Fruit fly (Drosophila melanogaster) whole organism, adult: Measurements from ENCODE around the gene TTLL3A.

ENCODE experiments used
- CG11617 ChIP-seq: fragments of 200-800 bp; sonication (Bioruptor generic); optimal IDR thresholded peaks from 2 replicates; lab custom pipeline; 2017; ENCODE audit warnings: mild to moderate bottlenecking, missing biosample characterization, missing genetic modification reagents, missing genetic modification characterization
- CG12768 ChIP-seq: fragments of 200-800 bp; sonication (Bioruptor generic); optimal IDR thresholded peaks from 2 replicates; lab custom pipeline; 2017; ENCODE audit warnings: missing biosample characterization, missing genetic modification characterization, mild to moderate bottlenecking, moderate library complexity, missing genetic modification reagents
- CG14711 ChIP-seq: fragments of 200-800 bp; sonication (Bioruptor generic); optimal IDR thresholded peaks from 2 replicates; lab custom pipeline; 2018; ENCODE audit warnings: missing biosample characterization, mild to moderate bottlenecking, missing genetic modification characterization, moderate library complexity
- CG1620 ChIP-seq: fragments of 200-800 bp; sonication (Bioruptor generic); optimal IDR thresholded peaks from 2 replicates; lab custom pipeline; 2016; ENCODE audit warnings: missing biosample characterization, missing genetic modification characterization
- CG33017 ChIP-seq: fragments of 200-800 bp; sonication (Bioruptor generic); optimal IDR thresholded peaks from 2 replicates; lab custom pipeline; 2018; ENCODE audit warnings: missing biosample characterization, mild to moderate bottlenecking, missing genetic modification characterization, moderate library complexity
- CG5204 ChIP-seq: fragments of 200-800 bp; sonication (Bioruptor generic); optimal IDR thresholded peaks from 2 replicates; lab custom pipeline; 2016; ENCODE audit warnings: missing biosample characterization, missing genetic modification characterization
- CG7045 ChIP-seq: fragments of 200-800 bp; sonication (Bioruptor generic); optimal IDR thresholded peaks from 2 replicates; lab custom pipeline; 2017; ENCODE audit warnings: missing biosample characterization, mild to moderate bottlenecking, missing genetic modification characterization
- CG7101 ChIP-seq: fragments of 200-800 bp; sonication (Bioruptor generic); optimal IDR thresholded peaks from 2 replicates; lab custom pipeline; 2018; ENCODE audit warnings: missing biosample characterization, mild to moderate bottlenecking, missing genetic modification characterization, moderate library complexity
- Clk ChIP-seq: fragments of 200-800 bp; sonication (Bioruptor generic); optimal IDR thresholded peaks from 2 replicates; lab custom pipeline; 2017; ENCODE audit warnings: missing biosample characterization, missing genetic modification characterization
- Crg-1 ChIP-seq: fragments of 200-800 bp; sonication (Bioruptor generic); optimal IDR thresholded peaks from 2 replicates; lab custom pipeline; 2016; ENCODE audit warnings: missing biosample characterization, missing genetic modification characterization
- Hr96 ChIP-seq: fragments of 200-800 bp; sonication (Bioruptor generic); optimal IDR thresholded peaks from 2 replicates; lab custom pipeline; 2016; ENCODE audit warnings: missing biosample characterization, missing genetic modification characterization
- Mnt ChIP-seq: fragments of 200-800 bp; sonication (Bioruptor generic); optimal IDR thresholded peaks from 2 replicates; lab custom pipeline; 2016; ENCODE audit warnings: missing biosample characterization, mild to moderate bottlenecking, missing genetic modification characterization
- bab1 ChIP-seq: fragments of 200-800 bp; sonication (Bioruptor generic); optimal IDR thresholded peaks from 3 replicates; lab custom pipeline; 2019; ENCODE audit warnings: missing biosample characterization, mild to moderate bottlenecking, missing genetic modification characterization, moderate library complexity
- cic ChIP-seq: fragments of 200-800 bp; sonication (Bioruptor generic); optimal IDR thresholded peaks from 2 replicates; lab custom pipeline; 2017; ENCODE audit warnings: missing biosample characterization, mild to moderate bottlenecking, missing genetic modification characterization, moderate library complexity
- cnc ChIP-seq, 2 experiments: fragments of >200 bp; optimal IDR thresholded peaks; 2 replicates each; lab custom pipeline; 2017
- kay ChIP-seq: fragments of 200-800 bp; sonication (Bioruptor generic); peaks from one replicate; lab custom pipeline; 2016; ENCODE audit warnings: missing biosample characterization, missing genetic modification characterization, borderline replicate concordance
- pad ChIP-seq: fragments of 200-800 bp; sonication (Bioruptor generic); optimal IDR thresholded peaks from 3 replicates; lab custom pipeline; 2017; ENCODE audit warnings: missing biosample characterization, missing genetic modification characterization, mild to moderate bottlenecking, moderate library complexity, missing genetic modification reagents
- tj ChIP-seq: fragments of 200-800 bp; sonication (Bioruptor generic); optimal IDR thresholded peaks from 3 replicates; lab custom pipeline; 2017; ENCODE audit warnings: missing biosample characterization, mild to moderate bottlenecking, missing genetic modification characterization, moderate library complexity
- toe ChIP-seq: fragments of 200-800 bp; sonication (Bioruptor generic); optimal IDR thresholded peaks from 2 replicates; lab custom pipeline; 2016; ENCODE audit warnings: missing biosample characterization, missing genetic modification characterization

TTLL3A gene

dm6 chr2L:6721710-6722109 is 18.3 kb downstream of the TTLL3A start:
- TF ChIP-seq CG7045 (GFP tag; lab: Kevin White, UChicago) (no peak), Crg-1 (GFP tag; lab: Kevin White, UChicago) (no peak), tj (GFP tag; lab: Kevin White, UChicago) (no peak), pad (GFP tag; lab: Kevin White, UChicago) (no peak)

dm6 chr2L:6717460-6717859 is 22.5 kb downstream of the TTLL3A start, which contains the start of gene Aatf:
Gene Aatf (plus strand): TSS chr2L:6717625.
- TF ChIP-seq Mnt (GFP tag; lab: Kevin White, UChicago) (peak; percentile 89), CG7101 (no peak)

dm6 chr2L:6716921-6717320 is 23.1 kb downstream of the TTLL3A start:
- TF ChIP-seq CG5204 (GFP tag; lab: Kevin White, UChicago) (no peak), Hr96 (GFP tag; lab: Kevin White, UChicago) (no peak), CG7045 (GFP tag; lab: Kevin White, UChicago) (no peak), CG1620 (GFP tag; lab: Kevin White, UChicago) (no peak), CG12768 (GFP tag; lab: Kevin White, UChicago) (no peak), cic (GFP tag; lab: Kevin White, UChicago) (no peak), Mnt (GFP tag; lab: Kevin White, UChicago) (no peak), kay (GFP tag; lab: Kevin White, UChicago) (no peak), pad (GFP tag; lab: Kevin White, UChicago) (no peak), CG11617 (GFP tag; lab: Kevin White, UChicago) (no peak), toe (GFP tag; lab: Kevin White, UChicago) (no peak), CG14711 (tag; lab: Kevin White, UChicago) (no peak), bab1 (no peak), tj (GFP tag; lab: Kevin White, UChicago) (no peak), CG7101 (no peak), CG33017 (tag; lab: Kevin White, UChicago) (no peak)

- TF ChIP-seq Mnt (GFP tag; lab: Kevin White, UChicago) (no peak), CG7045 (GFP tag; lab: Kevin White, UChicago) (no peak), CG12768 (GFP tag; lab: Kevin White, UChicago) (no peak), CG33017 (tag; lab: Kevin White, UChicago) (no peak), Clk (no peak), CG7101 (no peak), cic (GFP tag; lab: Kevin White, UChicago) (no peak), kay (GFP tag; lab: Kevin White, UChicago) (no peak), CG11617 (GFP tag; lab: Kevin White, UChicago) (no peak), tj (GFP tag; lab: Kevin White, UChicago) (no peak), pad (GFP tag; lab: Kevin White, UChicago) (no peak), Crg-1 (GFP tag; lab: Kevin White, UChicago) (no peak), toe (GFP tag; lab: Kevin White, UChicago) (no peak), Hr96 (GFP tag; lab: Kevin White, UChicago) (no peak), CG14711 (tag; lab: Kevin White, UChicago) (no peak)
Measured at dm6 chr2L:6716182-6716770, 23.7 kb downstream of the TTLL3A start, which contains the start of gene AkhR. Gene AkhR (minus strand): TSS chr2L:6716186.

- TF ChIP-seq kay (GFP tag; lab: Kevin White, UChicago) (no peak), Mnt (GFP tag; lab: Kevin White, UChicago) (peak; percentile 33), cnc (optimal IDR thresholded peaks at IDR 0.05; lab: Kevin White, UChicago) (no peak)
Measured at dm6 chr2L:6708997-6709662, 30.9 kb downstream of the TTLL3A start, which contains the start of gene Tsp. Gene Tsp (minus strand): TSS chr2L:6709086.

dm6 chr2L:6706368-6706919 is 33.5 kb downstream of the TTLL3A start:
- TF ChIP-seq CG5204 (GFP tag; lab: Kevin White, UChicago) (no peak), CG11617 (GFP tag; lab: Kevin White, UChicago) (no peak), CG14711 (tag; lab: Kevin White, UChicago) (no peak), kay (GFP tag; lab: Kevin White, UChicago) (no peak)

- TF ChIP-seq CG14711 (tag; lab: Kevin White, UChicago) = no peak
- TF ChIP-seq CG7101 = no peak
- no peak for TF ChIP-seq Mnt (GFP tag; lab: Kevin White, UChicago)
- TF ChIP-seq Clk = no peak
Measured at dm6 chr2L:6705081-6705480, 34.9 kb downstream of the TTLL3A start.
